Fruit fly (Drosophila melanogaster): ENCODE results near the gene CG8119.

dm6 chrX:15616532-15616931 is 45.9 kb upstream of the CG8119 start:
- TF ChIP-seq usp (GFP tag; optimal IDR thresholded peaks at IDR 0.05), result no peak
- TF ChIP-seq CG8478 (optimal IDR thresholded peaks at IDR 0.05), result no peak
